Worm (Caenorhabditis elegans) whole organism, midembryonic: Measurements from ENCODE around the gene nstp-7.

Experiments used
- T22C8.4 ChIP-seq: fragments of 200-800 bp; sonication (Bioruptor generic); IDR thresholded peaks from 2 replicates; pipeline ENCODE4 v1.3.6; 2022; ENCODE audit warnings: missing genetic modification characterization, missing compliant biosample characterization
- cog-1 ChIP-seq: sonication (generic microtip); optimal IDR thresholded peaks from 2 replicates; lab custom pipeline; 2016; ENCODE audit warnings: missing genetic modification characterization, missing compliant biosample characterization
- flt-1 ChIP-seq: fragments of 200-800 bp; sonication (Bioruptor generic); IDR thresholded peaks from 2 replicates; pipeline ENCODE4 v1.3.6; 2022; ENCODE audit warnings: missing genetic modification characterization, missing compliant biosample characterization
- klf-2 ChIP-seq: fragments of 200-800 bp; sonication (Bioruptor generic); conservative IDR thresholded peaks from 2 replicates; pipeline ENCODE4 v1.3.6; 2022; ENCODE audit warnings: missing genetic modification reagents, missing genetic modification characterization, missing compliant biosample characterization
- med-1 ChIP-seq: sonication (generic microtip); optimal IDR thresholded peaks from 2 replicates; lab custom pipeline; 2017; ENCODE audit warnings: missing genetic modification characterization, mild to moderate bottlenecking, missing compliant biosample characterization, antibody characterized with exemption, missing genetic modification reagents; ENCODE audit not compliant: insufficient read depth
- ref-1 ChIP-seq: fragments of 200-800 bp; sonication (Bioruptor generic); conservative IDR thresholded peaks from 2 replicates; pipeline ENCODE4 v1.3.6; 2022; ENCODE audit warnings: missing genetic modification reagents, missing genetic modification characterization, missing compliant biosample characterization
- tab-1 ChIP-seq: fragments of 200-800 bp; sonication (Bioruptor generic); IDR thresholded peaks from 2 replicates; pipeline ENCODE4 v1.3.6; 2022; ENCODE audit warnings: missing genetic modification characterization, missing compliant biosample characterization
- ztf-23 ChIP-seq: fragments of 200-800 bp; sonication (Bioruptor generic); IDR thresholded peaks from 2 replicates; pipeline ENCODE4 v1.3.6; 2022; ENCODE audit warnings: missing genetic modification reagents, missing genetic modification characterization, missing compliant biosample characterization
- ztf-29 ChIP-seq: fragments of 200-800 bp; sonication (Bioruptor generic); IDR thresholded peaks from 2 replicates; pipeline ENCODE4 v1.3.6; 2022; ENCODE audit warnings: missing genetic modification reagents, missing genetic modification characterization, missing compliant biosample characterization

Gene nstp-7

DNA sequence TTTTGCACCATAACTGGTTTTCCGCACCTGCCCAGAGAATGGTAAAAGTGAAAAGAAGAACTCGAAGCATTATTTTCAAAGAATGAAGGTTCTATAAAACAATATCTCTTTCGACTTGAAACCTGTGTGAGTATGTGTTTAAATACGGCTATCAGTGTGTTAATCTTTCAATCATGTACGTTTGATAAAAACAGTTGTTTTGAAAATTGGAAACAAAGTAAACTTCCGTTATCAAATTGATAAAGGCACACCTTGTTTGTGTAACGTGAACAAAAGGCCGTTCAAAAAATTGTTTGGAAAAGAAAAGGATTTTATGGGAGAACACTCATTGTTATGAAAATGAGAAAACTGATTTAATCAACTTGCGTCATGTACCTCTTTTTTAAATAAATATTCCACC lies 44.6 kb downstream of the nstp-7 start, which contains the start of gene F48G7.7:
Gene F48G7.7 (minus strand): TSS at position 101 of the 400 bp plus-strand sequence.
- TF ChIP-seq klf-2 (GFP tag; lab: Robert Waterston, UW) (no peak), tab-1 (GFP tag; lab: Robert Waterston, UW) (no peak), cog-1 (tag; lab: Kevin White, UChicago) (no peak), ref-1 (GFP tag; lab: Robert Waterston, UW) (no peak), ztf-29 (no peak), flt-1 (GFP tag; lab: Robert Waterston, UW) (no peak), ztf-23 (no peak)

DNA sequence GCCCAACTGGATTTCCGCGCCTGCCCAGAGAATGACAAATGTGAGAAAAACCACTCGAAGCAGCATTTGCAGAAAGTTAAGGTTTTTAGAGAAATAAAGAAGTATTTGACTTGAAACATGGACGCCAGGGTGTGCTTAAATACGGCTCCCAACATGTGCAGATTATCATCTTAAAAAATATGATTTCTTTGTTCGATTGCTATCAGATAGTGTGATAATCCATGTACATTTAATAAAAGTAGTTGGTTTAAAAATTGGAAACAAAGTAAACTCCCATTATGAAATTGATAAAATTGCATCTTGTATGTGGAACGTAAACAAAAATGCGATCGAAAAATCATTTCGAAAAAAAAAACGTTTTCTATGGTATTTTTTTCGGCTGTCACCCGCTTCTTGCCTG lies 45.9 kb downstream of the nstp-7 start, which contains the start of gene F48G7.8:
Gene F48G7.8 (minus strand): TSS at position 101 of the 400 bp plus-strand sequence.
- TF ChIP-seq cog-1 (tag; lab: Kevin White, UChicago), result no peak
- no peak for TF ChIP-seq flt-1 (GFP tag; lab: Robert Waterston, UW)
- no peak for TF ChIP-seq ztf-29
- TF ChIP-seq T22C8.4 (GFP tag; lab: Robert Waterston, UW), result no peak
- TF ChIP-seq ref-1 (GFP tag; lab: Robert Waterston, UW), result no peak
- no peak for TF ChIP-seq med-1
- no peak for TF ChIP-seq ztf-23
- TF ChIP-seq klf-2 (GFP tag; lab: Robert Waterston, UW), result no peak
- no peak for TF ChIP-seq tab-1 (GFP tag; lab: Robert Waterston, UW)

DNA sequence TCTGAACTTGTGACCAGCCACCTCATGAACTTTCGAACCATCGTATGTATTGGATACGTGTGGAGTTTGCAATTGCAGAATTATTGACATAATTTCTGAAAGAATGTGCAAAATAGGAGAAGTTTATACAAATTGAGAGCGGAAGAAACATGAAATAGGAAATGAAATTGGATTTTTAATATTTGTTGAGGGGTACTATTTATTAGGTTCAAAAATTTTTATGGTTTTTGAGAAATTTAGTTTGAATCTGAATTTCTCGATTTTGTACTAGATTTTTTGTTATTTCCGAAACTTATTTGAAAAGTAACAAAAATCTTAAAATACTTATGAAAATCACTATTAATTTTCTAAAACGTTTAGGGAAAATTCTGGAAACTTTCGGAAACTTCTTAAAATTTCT lies 46.8 kb downstream of the nstp-7 start, which contains the start of gene F48G7.9:
Gene F48G7.9 (minus strand): TSS at position 101 of the 400 bp plus-strand sequence.
- TF ChIP-seq ztf-23 (no peak), klf-2 (GFP tag; lab: Robert Waterston, UW) (no peak), flt-1 (GFP tag; lab: Robert Waterston, UW) (no peak), ztf-29 (no peak), med-1 (no peak), ref-1 (GFP tag; lab: Robert Waterston, UW) (no peak), cog-1 (tag; lab: Kevin White, UChicago) (no peak), T22C8.4 (GFP tag; lab: Robert Waterston, UW) (no peak), tab-1 (GFP tag; lab: Robert Waterston, UW) (no peak)

DNA sequence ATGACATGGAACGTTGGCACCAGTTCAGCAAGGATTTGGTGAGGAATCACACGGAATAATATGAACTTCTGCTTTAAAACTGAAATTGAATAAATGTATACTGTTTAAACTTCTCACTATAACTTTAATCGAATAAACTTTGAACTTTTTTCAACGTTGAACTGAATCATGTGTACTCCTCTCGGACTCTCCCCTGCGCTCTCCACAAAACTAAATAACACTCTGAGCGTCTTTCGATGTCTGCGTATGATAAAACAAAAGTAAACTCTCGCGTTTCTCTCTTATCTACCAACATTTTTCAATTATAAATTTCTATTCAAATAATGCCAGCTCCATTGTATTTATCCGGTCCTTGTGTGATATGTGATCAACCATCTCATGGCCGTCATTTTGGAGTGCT lies 50.1 kb downstream of the nstp-7 start:
- TF ChIP-seq ztf-23 (no peak), med-1 (no peak), ztf-29 (no peak), klf-2 (GFP tag; lab: Robert Waterston, UW) (no peak), cog-1 (tag; lab: Kevin White, UChicago) (no peak), T22C8.4 (GFP tag; lab: Robert Waterston, UW) (no peak), tab-1 (GFP tag; lab: Robert Waterston, UW) (no peak), ref-1 (GFP tag; lab: Robert Waterston, UW) (no peak), flt-1 (GFP tag; lab: Robert Waterston, UW) (no peak)
